Fruit fly (Drosophila melanogaster) whole organism, embryonic: ENCODE data around the gene CG10343.

ENCODE experiments used
- CG1024 ChIP-seq: fragments of 200-800 bp; sonication (Bioruptor generic); IDR thresholded peaks from 2 replicates; pipeline ENCODE4 v1.3.6; 2022; ENCODE audit warnings: missing biosample characterization, missing genetic modification characterization
- CG11085 ChIP-seq: fragments of 200-800 bp; sonication (Bioruptor generic); IDR thresholded peaks from 2 replicates; pipeline ENCODE4 v1.3.6; 2022; ENCODE audit warnings: missing biosample characterization, missing genetic modification characterization
- CG1233 ChIP-seq: fragments of 200-800 bp; sonication (Bioruptor generic); optimal IDR thresholded peaks from 4 replicates; lab custom pipeline; 2018; ENCODE audit warnings: missing biosample characterization, mild to moderate bottlenecking, missing genetic modification characterization
- CG12391 ChIP-seq: fragments of 200-800 bp; sonication (Bioruptor generic); optimal IDR thresholded peaks from 3 replicates; lab custom pipeline; 2018; ENCODE audit warnings: missing biosample characterization, mild to moderate bottlenecking, missing genetic modification characterization, moderate library complexity
- CG13123 ChIP-seq: fragments of 200-800 bp; sonication (Bioruptor generic); optimal IDR thresholded peaks from 2 replicates; lab custom pipeline; 2016; ENCODE audit warnings: missing biosample characterization, missing genetic modification characterization
- CG13894 ChIP-seq: fragments of 200-800 bp; sonication (Bioruptor generic); optimal IDR thresholded peaks from 3 replicates; lab custom pipeline; 2018; ENCODE audit warnings: missing biosample characterization, mild to moderate bottlenecking, missing genetic modification characterization, moderate library complexity
- CG14014 ChIP-seq: fragments of 200-800 bp; sonication (Bioruptor generic); IDR thresholded peaks from 2 replicates; pipeline ENCODE4 v1.3.6; 2022; ENCODE audit warnings: missing biosample characterization, missing genetic modification characterization
- CG14667 ChIP-seq: fragments of 200-800 bp; sonication (Bioruptor generic); IDR thresholded peaks from 2 replicates; pipeline ENCODE4 v1.3.6; 2022; ENCODE audit warnings: missing biosample characterization, missing genetic modification characterization
- CG15696 ChIP-seq: fragments of 200-800 bp; sonication (Bioruptor generic); optimal IDR thresholded peaks from 2 replicates; lab custom pipeline; 2019; ENCODE audit warnings: missing biosample characterization, mild to moderate bottlenecking, missing genetic modification characterization, moderate library complexity
- CG17802 ChIP-seq: fragments of 200-800 bp; sonication (Bioruptor generic); optimal IDR thresholded peaks from 2 replicates; lab custom pipeline; 2018; ENCODE audit warnings: missing biosample characterization, mild to moderate bottlenecking, missing genetic modification characterization, moderate library complexity
- CG18764 ChIP-seq: fragments of 200-800 bp; sonication (Bioruptor generic); optimal IDR thresholded peaks from 3 replicates; lab custom pipeline; 2016; ENCODE audit warnings: missing biosample characterization, missing genetic modification characterization
- CG2202 ChIP-seq: fragments of 200-800 bp; sonication (Bioruptor generic); optimal IDR thresholded peaks from 2 replicates; lab custom pipeline; 2018; ENCODE audit warnings: missing biosample characterization, mild to moderate bottlenecking, missing genetic modification characterization
- CG2678 ChIP-seq: fragments of 200-800 bp; sonication (Bioruptor generic); optimal IDR thresholded peaks from 3 replicates; lab custom pipeline; 2019; ENCODE audit warnings: missing biosample characterization, mild to moderate bottlenecking, missing genetic modification characterization, moderate library complexity
- CG31441 ChIP-seq: fragments of 200-800 bp; sonication (Bioruptor generic); IDR thresholded peaks from 2 replicates; pipeline ENCODE4 v1.3.6; 2022; ENCODE audit warnings: missing biosample characterization, missing genetic modification characterization
- CG4404 ChIP-seq: fragments of 200-800 bp; sonication (Bioruptor generic); IDR thresholded peaks from 2 replicates; pipeline ENCODE4 v1.3.6; 2022; ENCODE audit warnings: missing biosample characterization, missing genetic modification characterization
- CG4730 ChIP-seq: fragments of 200-800 bp; sonication (Bioruptor generic); IDR thresholded peaks from 2 replicates; pipeline ENCODE4 v1.3.6; 2022; ENCODE audit warnings: missing biosample characterization, missing genetic modification characterization
- CG5245 ChIP-seq: fragments of 200-800 bp; sonication (Bioruptor generic); optimal IDR thresholded peaks from 3 replicates; lab custom pipeline; 2016; ENCODE audit warnings: missing biosample characterization, missing genetic modification characterization
- CG7271 ChIP-seq: fragments of 200-800 bp; sonication (Bioruptor generic); optimal IDR thresholded peaks from 2 replicates; lab custom pipeline; 2018; ENCODE audit warnings: missing biosample characterization, mild to moderate bottlenecking, missing genetic modification characterization, moderate library complexity
- CG9437 ChIP-seq: fragments of 200-800 bp; sonication (Bioruptor generic); optimal IDR thresholded peaks from 2 replicates; lab custom pipeline; 2018; ENCODE audit warnings: missing biosample characterization, mild to moderate bottlenecking, missing genetic modification characterization
- Drgx ChIP-seq: fragments of 200-800 bp; sonication (Bioruptor generic); IDR thresholded peaks from 2 replicates; pipeline ENCODE4 v1.3.6; 2022; ENCODE audit warnings: missing biosample characterization, missing genetic modification characterization
- Eip74EF ChIP-seq, 2 experiments: fragments of 200-800 bp in 1 of 2; fragments of >200 bp in 1 of 2; sonication (Bioruptor generic) in 1 of 2; optimal IDR thresholded peaks; 2 replicates each; lab custom pipeline; 2017 to 2019; ENCODE audit warnings: missing biosample characterization in 2 of 2, missing genetic modification characterization in 2 of 2, mild to moderate bottlenecking in 1 of 2, moderate library complexity in 1 of 2
- Elba2 ChIP-seq: fragments of 200-800 bp; sonication (Bioruptor generic); optimal IDR thresholded peaks from 3 replicates; lab custom pipeline; 2016; ENCODE audit warnings: missing biosample characterization, missing genetic modification characterization
- Hsf ChIP-seq: fragments of 200-800 bp; sonication (Bioruptor generic); optimal IDR thresholded peaks from 3 replicates; lab custom pipeline; 2016; ENCODE audit warnings: missing biosample characterization, missing genetic modification characterization
- MTF-1 ChIP-seq: fragments of 200-800 bp; sonication (Bioruptor generic); optimal IDR thresholded peaks from 2 replicates; lab custom pipeline; 2018; ENCODE audit warnings: missing biosample characterization, mild to moderate bottlenecking, missing genetic modification characterization, borderline replicate concordance
- Mad ChIP-seq: fragments of 200-800 bp; sonication (Bioruptor generic); optimal IDR thresholded peaks from 2 replicates; lab custom pipeline; 2016; ENCODE audit warnings: missing biosample characterization, missing genetic modification characterization
- Mrtf ChIP-seq: fragments of 200-800 bp; sonication (Bioruptor generic); IDR thresholded peaks from 3 replicates; pipeline ENCODE4 v1.3.6; 2022; ENCODE audit warnings: missing biosample characterization, missing genetic modification characterization
- Nf-YA ChIP-seq: fragments of 200-800 bp; sonication (Bioruptor generic); IDR thresholded peaks from 2 replicates; pipeline ENCODE4 v1.3.6; 2022; ENCODE audit warnings: missing biosample characterization, missing genetic modification characterization
- Poxn ChIP-seq: fragments of 200-800 bp; sonication (Bioruptor generic); IDR thresholded peaks from 2 replicates; pipeline ENCODE4 v1.3.6; 2022; ENCODE audit warnings: missing biosample characterization, missing genetic modification characterization
- Ptx1 ChIP-seq: fragments of 200-800 bp; sonication (Bioruptor generic); IDR thresholded peaks from 2 replicates; pipeline ENCODE4 v1.3.6; 2022; ENCODE audit warnings: missing biosample characterization, missing genetic modification characterization
- Stat92E ChIP-seq, 3 experiments: fragments of >200 bp in 2 of 3; fragments of 200-800 bp in 1 of 3; sonication (Bioruptor generic) in 1 of 3; optimal IDR thresholded peaks; 2 replicates each; lab custom pipeline; 2017 to 2019; ENCODE audit warnings: missing biosample characterization in 3 of 3, missing genetic modification characterization in 3 of 3, mild to moderate bottlenecking in 1 of 3, moderate library complexity in 1 of 3
- bcd ChIP-seq: fragments of 200-800 bp; sonication (Bioruptor generic); optimal IDR thresholded peaks from 2 replicates; lab custom pipeline; 2017; ENCODE audit warnings: missing biosample characterization, mild to moderate bottlenecking, missing genetic modification characterization
- bigmax ChIP-seq: fragments of 200-800 bp; sonication (Bioruptor generic); optimal IDR thresholded peaks from 2 replicates; lab custom pipeline; 2018; ENCODE audit warnings: missing biosample characterization, mild to moderate bottlenecking, missing genetic modification characterization
- chinmo ChIP-seq: fragments of 200-800 bp; sonication (Bioruptor generic); IDR thresholded peaks from 4 replicates; pipeline ENCODE4 v1.3.6; 2022; ENCODE audit warnings: missing biosample characterization, missing genetic modification characterization; ENCODE audit not compliant: partially characterized antibody
- dm ChIP-seq: fragments of 200-800 bp; sonication (Bioruptor generic); optimal IDR thresholded peaks from 3 replicates; lab custom pipeline; 2016; ENCODE audit warnings: missing biosample characterization, missing genetic modification characterization
- ewg ChIP-seq: fragments of 200-800 bp; sonication (Bioruptor generic); optimal IDR thresholded peaks from 3 replicates; lab custom pipeline; 2017; ENCODE audit warnings: mild to moderate bottlenecking, missing biosample characterization, missing genetic modification reagents, missing genetic modification characterization
- her ChIP-seq: fragments of 200-800 bp; sonication (Bioruptor generic); optimal IDR thresholded peaks from 2 replicates; lab custom pipeline; 2016; ENCODE audit warnings: missing biosample characterization, missing genetic modification characterization
- hkb ChIP-seq, 2 experiments: fragments of 200-800 bp in 1 of 2; fragments of >200 bp in 1 of 2; sonication (Bioruptor generic) in 1 of 2; IDR thresholded peaks in 1 of 2; optimal IDR thresholded peaks in 1 of 2; 2 replicates each; pipeline versions ENCODE4 v1.3.6 to Lab custom; 2017 to 2022; ENCODE audit warnings: missing biosample characterization in 1 of 2, missing genetic modification characterization in 1 of 2
- jumu ChIP-seq: fragments of 200-800 bp; sonication (Bioruptor generic); optimal IDR thresholded peaks from 3 replicates; lab custom pipeline; 2016; ENCODE audit warnings: missing biosample characterization, missing genetic modification characterization
- lov ChIP-seq, 2 experiments: fragments of 200-800 bp in 1 of 2; fragments of >200 bp in 1 of 2; sonication (Bioruptor generic) in 1 of 2; IDR thresholded peaks in 1 of 2; optimal IDR thresholded peaks in 1 of 2; 2 replicates in 1 of 2; 3 replicates in 1 of 2; pipeline versions ENCODE4 v1.3.6 to Lab custom; 2017 to 2022; ENCODE audit warnings: missing biosample characterization in 1 of 2, missing genetic modification characterization in 1 of 2
- maf-S ChIP-seq: fragments of 200-800 bp; sonication (Bioruptor generic); optimal IDR thresholded peaks from 2 replicates; lab custom pipeline; 2016; ENCODE audit warnings: missing biosample characterization, missing genetic modification characterization
- onecut ChIP-seq: fragments of 200-800 bp; sonication (Bioruptor generic); IDR thresholded peaks from 2 replicates; pipeline ENCODE4 v1.3.6; 2022; ENCODE audit warnings: missing biosample characterization, missing genetic modification characterization
- pb ChIP-seq: fragments of 200-800 bp; sonication (Bioruptor generic); optimal IDR thresholded peaks from 3 replicates; lab custom pipeline; 2016; ENCODE audit warnings: missing biosample characterization, missing genetic modification characterization
- repo ChIP-seq: fragments of 200-800 bp; sonication (Bioruptor generic); optimal IDR thresholded peaks from 2 replicates; lab custom pipeline; 2016; ENCODE audit warnings: missing biosample characterization, missing genetic modification characterization
- slp2 ChIP-seq: fragments of 200-800 bp; sonication (Bioruptor generic); optimal IDR thresholded peaks from 2 replicates; lab custom pipeline; 2016; ENCODE audit warnings: missing biosample characterization, missing genetic modification characterization
- tio ChIP-seq: fragments of 200-800 bp; sonication (Bioruptor generic); optimal IDR thresholded peaks from 2 replicates; lab custom pipeline; 2017; ENCODE audit warnings: missing biosample characterization, missing genetic modification characterization, inconsistent platforms
- toy ChIP-seq: fragments of 200-800 bp; sonication (Bioruptor generic); IDR thresholded peaks from 2 replicates; pipeline ENCODE4 v1.3.6; 2022; ENCODE audit warnings: missing biosample characterization, missing genetic modification characterization
- unpg ChIP-seq: fragments of 200-800 bp; sonication (Bioruptor generic); optimal IDR thresholded peaks from 3 replicates; lab custom pipeline; 2018; ENCODE audit warnings: missing biosample characterization, mild to moderate bottlenecking, missing genetic modification characterization, moderate library complexity
- wdn ChIP-seq: fragments of 200-800 bp; sonication (Bioruptor generic); IDR thresholded peaks from 2 replicates; pipeline ENCODE4 v1.3.6; 2022; ENCODE audit warnings: missing biosample characterization, missing genetic modification characterization
- wek ChIP-seq: fragments of 200-800 bp; sonication (Bioruptor generic); optimal IDR thresholded peaks from 3 replicates; lab custom pipeline; 2018; ENCODE audit warnings: missing biosample characterization, mild to moderate bottlenecking, missing genetic modification characterization, moderate library complexity

CG10343 gene

DNA sequence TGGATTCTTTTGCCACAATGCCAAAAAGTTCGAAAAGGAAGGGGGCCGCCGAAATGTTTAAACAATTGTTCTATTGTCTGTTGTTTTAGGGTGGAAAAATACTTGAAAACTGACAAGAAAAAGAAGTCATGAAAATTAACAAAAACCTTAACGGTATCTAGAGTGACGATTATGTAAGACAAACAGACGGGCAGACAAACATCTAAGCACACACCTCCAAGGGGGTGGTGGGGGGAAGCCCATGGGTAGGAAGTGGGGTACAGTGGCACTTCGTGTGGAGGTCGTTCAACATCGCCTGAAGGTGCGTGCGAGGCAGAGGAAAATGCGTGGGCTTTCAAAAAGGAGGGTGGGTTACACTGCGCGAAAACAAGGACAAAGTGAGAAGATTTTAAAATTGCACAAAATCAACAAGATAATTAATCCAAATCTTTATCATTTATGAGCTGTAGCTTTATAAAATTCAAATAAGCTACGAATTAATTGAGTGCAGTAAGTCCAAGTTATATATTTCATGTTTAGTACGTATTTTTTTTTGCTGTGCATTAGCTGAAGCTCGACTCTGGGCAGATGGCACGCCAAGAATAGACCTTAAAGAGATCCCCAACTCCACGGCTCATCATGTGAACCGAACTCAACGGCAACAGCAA, 14.2 kb downstream of the CG10343 start (continued):
- TF ChIP-seq hkb (optimal IDR thresholded peaks at IDR 0.05; lab: Kevin White, UChicago) (no peak), hkb (GFP tag; IDR thresholded peaks at IDR 0.05; lab: Robert Waterston, UW) (0 out of 2 replicates have a peak, but pooled peaks have one; percentile 9), Eip74EF (GFP tag; optimal IDR thresholded peaks at IDR 0.05; lab: Kevin White, UChicago) (no peak), repo (no peak), maf-S (GFP tag; lab: Kevin White, UChicago) (no peak), CG11085 (GFP tag; lab: Robert Waterston, UW) (no peak), bcd (GFP tag; lab: Kevin White, UChicago) (peak; percentile 25), wdn (GFP tag; lab: Robert Waterston, UW) (no peak), ewg (GFP tag; lab: Kevin White, UChicago) (no peak), Mrtf (GFP tag; lab: Robert Waterston, UW) (no peak), Drgx (peak; percentile 32; the same call in 1 of the 2 replicates), CG1024 (no peak), CG12391 (tag; lab: Kevin White, UChicago) (no peak), CG18764 (no peak), CG14667 (GFP tag; lab: Robert Waterston, UW) (no peak), CG1233 (no peak), Poxn (GFP tag; lab: Robert Waterston, UW) (no peak), Nf-YA (GFP tag; lab: Robert Waterston, UW) (0 out of 2 replicates have a peak, but pooled peaks have one; percentile 18), CG14014 (GFP tag; lab: Robert Waterston, UW) (no peak; the same call in 1 of the 2 replicates), wek (GFP tag; lab: Kevin White, UChicago) (peak; percentile 23), pb (no peak), CG13894 (tag; lab: Kevin White, UChicago) (no peak), CG2678 (tag; lab: Kevin White, UChicago) (no peak), her (GFP tag; lab: Kevin White, UChicago) (no peak), toy (GFP tag; lab: Robert Waterston, UW) (no peak), CG5245 (no peak), Hsf (GFP tag; lab: Kevin White, UChicago) (no peak), CG2202 (tag; lab: Kevin White, UChicago) (peak; percentile 6), unpg (GFP tag; lab: Kevin White, UChicago) (no peak), CG13123 (GFP tag; lab: Kevin White, UChicago) (no peak), dm (GFP tag; lab: Kevin White, UChicago) (no peak), chinmo (GFP tag; lab: Robert Waterston, UW) (no peak), CG4730 (GFP tag; lab: Robert Waterston, UW) (no peak), lov (optimal IDR thresholded peaks at IDR 0.05; lab: Kevin White, UChicago) (no peak), lov (GFP tag; IDR thresholded peaks at IDR 0.05; lab: Robert Waterston, UW) (no peak), onecut (GFP tag; lab: Robert Waterston, UW) (0 out of 2 replicates have a peak, but pooled peaks have one; percentile 12), bigmax (GFP tag; lab: Kevin White, UChicago) (no peak), jumu (GFP tag; lab: Kevin White, UChicago) (no peak), CG9437 (GFP tag; lab: Kevin White, UChicago) (no peak), CG31441 (GFP tag; lab: Robert Waterston, UW) (no peak), CG4404 (GFP tag; lab: Robert Waterston, UW) (no peak), Mad (GFP tag; lab: Kevin White, UChicago) (no peak), Stat92E (GFP tag; optimal IDR thresholded peaks at IDR 0.05; lab: Kevin White, UChicago) (no peak), slp2 (GFP tag; lab: Kevin White, UChicago) (no peak), CG15696 (tag; lab: Kevin White, UChicago) (no peak), tio (GFP tag; lab: Kevin White, UChicago) (peak; percentile 1), CG17802 (tag; lab: Kevin White, UChicago) (no peak), CG7271 (tag; lab: Kevin White, UChicago) (no peak), Ptx1 (GFP tag; lab: Robert Waterston, UW) (no peak), Elba2 (GFP tag; lab: Kevin White, UChicago) (no peak), MTF-1 (GFP tag; lab: Kevin White, UChicago) (peak; percentile 5)
